Fruit fly (Drosophila melanogaster) whole organism: ENCODE measurements around the gene CG42588.
A peak's percentile ranks its signal among the peaks of the same experiment; 100 is the strongest.

Experiments used
- CG8478 ChIP-seq: fragments of >200 bp; optimal IDR thresholded peaks from 2 replicates; lab custom pipeline; 2018; ENCODE audit warnings: inconsistent platforms
- Dll ChIP-seq: fragments of >200 bp; optimal IDR thresholded peaks from 2 replicates; lab custom pipeline; 2017
- EcR ChIP-seq, 2 experiments: fragments of >200 bp; optimal IDR thresholded peaks; 2 replicates each; lab custom pipeline; 2017; ENCODE audit warnings: missing biosample characterization in 2 of 2, missing genetic modification characterization in 2 of 2, missing genetic modification reagents in 2 of 2
- pan ChIP-seq: fragments of >200 bp; optimal IDR thresholded peaks from 2 replicates; lab custom pipeline; 2017
- psq ChIP-seq: fragments of >200 bp; optimal IDR thresholded peaks from 2 replicates; lab custom pipeline; 2017
- usp ChIP-seq: fragments of >200 bp; optimal IDR thresholded peaks from 2 replicates; lab custom pipeline; 2017; ENCODE audit warnings: missing biosample characterization, missing genetic modification characterization, mixed read lengths

The CG42588 gene

DNA sequence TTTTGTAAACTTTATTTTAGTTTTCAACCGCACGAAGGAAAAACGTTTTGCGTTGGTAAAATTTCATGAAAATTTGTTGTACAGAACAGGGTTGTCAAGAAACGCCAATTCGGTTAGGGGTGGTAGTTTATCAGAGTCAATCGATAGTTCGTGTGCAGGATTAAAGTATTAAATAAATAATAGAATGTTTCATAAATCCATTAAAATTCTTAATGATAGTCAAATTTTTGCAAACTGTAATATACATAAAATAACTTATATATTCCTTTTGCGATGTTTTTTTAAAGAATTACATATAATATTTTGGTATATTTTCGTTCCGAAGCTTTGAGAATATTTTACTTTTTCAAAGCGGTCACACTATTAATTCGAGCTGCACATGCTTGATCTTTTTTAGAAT lies at the start of gene CG42588, which contains the start of gene Sf3a2:
Gene CG42588 (plus strand): TSS at position 348 of the 400 bp plus-strand sequence.
Gene Sf3a2 (minus strand): TSS at position 113 of the 400 bp plus-strand sequence.
- no peak for TF ChIP-seq CG8478

DNA sequence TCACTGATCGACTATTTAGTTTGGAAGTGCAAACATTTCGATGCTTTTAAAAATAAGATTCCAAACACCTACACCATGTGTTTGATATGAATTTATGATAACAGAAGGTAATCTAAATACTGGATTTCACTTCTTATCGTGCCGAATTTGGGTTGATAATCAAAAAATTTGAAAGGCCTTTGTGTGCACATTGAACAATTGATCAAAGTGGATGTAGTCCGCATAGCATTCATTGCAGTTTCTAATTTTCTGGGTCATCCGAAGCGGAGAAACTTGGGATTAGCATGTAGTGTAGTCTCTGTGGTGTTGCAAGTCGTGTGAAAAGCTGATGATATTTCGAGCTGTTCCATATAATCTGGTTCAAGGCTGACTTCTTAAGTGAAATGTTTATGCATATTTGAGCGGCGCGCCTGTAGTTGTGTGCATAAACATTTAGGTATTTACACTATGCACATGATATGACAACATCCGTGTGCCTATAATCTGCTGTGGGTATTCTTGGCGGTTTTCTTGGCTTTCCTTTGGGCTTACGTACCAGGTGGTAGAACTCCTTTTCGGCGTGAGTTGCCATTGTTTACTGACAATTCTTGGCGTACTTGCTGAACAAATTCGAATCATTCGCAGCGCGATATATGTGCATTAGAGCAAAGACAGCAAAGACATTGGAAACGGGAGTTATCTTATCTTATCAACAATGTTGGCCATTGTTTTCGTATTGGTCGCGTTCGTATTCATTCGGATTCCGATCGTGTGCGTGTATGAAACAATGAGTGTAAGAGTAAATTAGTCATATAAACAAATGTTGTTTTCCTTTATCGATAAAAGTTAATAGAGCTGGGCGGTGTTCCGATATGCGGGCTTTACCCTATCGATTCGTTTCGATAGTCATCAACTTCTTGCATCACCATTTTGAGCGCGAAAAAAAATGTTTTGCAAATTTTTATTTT lies 41.0 kb upstream of the CG42588 start, which contains the start of gene Hip1:
Gene Hip1 (minus strand): TSS at position 834 of the 947 bp plus-strand sequence.
- TF ChIP-seq CG8478 = no peak
- no peak for TF ChIP-seq EcR (GFP tag; optimal IDR thresholded peaks at IDR 0.05; lab: Kevin White, UChicago)
- TF ChIP-seq psq = no peak
- TF ChIP-seq Dll (lab: Kevin White, UChicago) = no peak
- no peak for TF ChIP-seq usp (GFP tag; lab: Kevin White, UChicago)
- TF ChIP-seq pan = no peak

dm6 chr3L:12778616-12779015 lies 35.4 kb upstream of the CG42588 start, which contains the start of gene CG32106:
Gene CG32106, minus strand, starts transcription at chr3L:12778716.
- TF ChIP-seq EcR (GFP tag; optimal IDR thresholded peaks at IDR 0.05; lab: Kevin White, UChicago) (no peak), usp (GFP tag; lab: Kevin White, UChicago) (no peak), psq (no peak), Dll (lab: Kevin White, UChicago) (no peak), pan (no peak), CG8478 (no peak)

- TF ChIP-seq CG8478 (no peak), usp (GFP tag; lab: Kevin White, UChicago) (no peak), Dll (lab: Kevin White, UChicago) (no peak), EcR (GFP tag; optimal IDR thresholded peaks at IDR 0.05; lab: Kevin White, UChicago) (no peak), psq (no peak), pan (no peak)
Measured at dm6 chr3L:12780997-12781396, 33.1 kb upstream of the CG42588 start, which contains the start of the genes CG10969 and CG17666. Gene CG10969, minus strand, starts transcription at chr3L:12781097. Gene CG17666, plus strand, starts transcription at chr3L:12781325.

DNA sequence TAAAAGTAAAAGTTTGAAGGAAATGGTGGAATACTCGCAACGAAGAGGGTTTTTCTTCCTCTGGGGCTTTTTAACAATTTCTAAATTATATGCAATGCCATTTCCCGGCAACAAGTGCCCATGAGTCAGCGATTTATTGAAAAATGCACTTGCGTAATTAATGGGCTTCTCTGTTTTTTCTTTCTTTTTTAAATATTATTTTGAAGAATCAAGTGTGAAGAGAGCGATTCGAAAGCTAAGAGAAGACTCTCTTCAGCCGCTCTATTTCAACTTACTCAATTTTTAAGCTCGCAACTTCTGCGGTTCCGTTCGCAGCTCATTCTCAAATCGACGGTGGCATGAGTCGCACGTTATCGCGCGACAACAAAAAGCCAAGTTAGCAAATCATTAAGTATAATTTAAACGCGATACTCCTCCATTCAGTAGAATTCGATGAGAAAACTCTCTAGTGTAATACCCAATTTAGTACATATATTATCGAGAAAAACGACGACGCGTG lies 24.1 kb upstream of the CG42588 start, which contains the start of gene CG42709:
Gene CG42709 (plus strand): TSS at position 318 of the 499 bp plus-strand sequence.
- no peak for TF ChIP-seq pan
- no peak for TF ChIP-seq Dll (lab: Kevin White, UChicago)
- TF ChIP-seq CG8478 = no peak
- TF ChIP-seq usp (GFP tag; lab: Kevin White, UChicago) = no peak
- no peak for TF ChIP-seq psq
- TF ChIP-seq EcR (GFP tag; optimal IDR thresholded peaks at IDR 0.05; lab: Kevin White, UChicago) = no peak

dm6 chr3L:12790783-12791678 lies 23.0 kb upstream of the CG42588 start:
- TF ChIP-seq CG8478 (no peak), psq (no peak), pan (no peak), usp (GFP tag; lab: Kevin White, UChicago) (no peak), Dll (lab: Kevin White, UChicago) (no peak), EcR (GFP tag; optimal IDR thresholded peaks at IDR 0.05; lab: Kevin White, UChicago) (no peak)

DNA sequence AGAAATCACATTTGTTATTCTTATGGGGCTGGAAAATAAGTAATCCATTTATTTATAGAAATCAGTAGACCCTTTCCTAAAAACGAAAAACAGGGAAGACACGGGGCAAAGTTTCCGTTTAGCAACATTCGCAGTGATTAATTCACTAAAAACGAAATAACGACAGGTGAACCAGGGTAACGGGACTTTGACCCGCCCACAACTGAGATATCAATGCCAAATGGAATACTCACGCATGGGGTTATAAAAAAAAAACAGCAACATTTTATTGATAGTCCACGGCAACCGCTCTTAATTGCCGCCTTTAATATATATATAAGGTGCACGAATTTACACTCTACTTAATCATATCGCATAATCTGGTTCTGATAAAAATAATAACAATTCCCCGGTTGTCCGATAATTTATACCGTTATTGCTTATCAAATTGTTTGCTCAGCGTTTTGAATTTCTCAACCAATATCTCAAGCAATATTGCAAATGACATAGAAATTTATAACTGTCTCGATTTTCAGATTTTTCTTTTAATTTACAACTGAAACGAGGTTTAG lies 22.3 kb upstream of the CG42588 start:
- TF ChIP-seq Dll (lab: Kevin White, UChicago) (no peak), psq (no peak), usp (GFP tag; lab: Kevin White, UChicago) (no peak), CG8478 (no peak), pan (no peak), EcR (GFP tag; optimal IDR thresholded peaks at IDR 0.05; lab: Kevin White, UChicago) (no peak)

- TF ChIP-seq usp (GFP tag; lab: Kevin White, UChicago) (no peak), CG8478 (no peak)
Measured at dm6 chr3L:12792933-12793448, 21.1 kb upstream of the CG42588 start.

dm6 chr3L:12794532-12794931 lies 19.5 kb upstream of the CG42588 start:
- TF ChIP-seq CG8478 = peak; percentile 47
- TF ChIP-seq psq = no peak
- no peak for TF ChIP-seq pan
- TF ChIP-seq EcR (GFP tag; optimal IDR thresholded peaks at IDR 0.05; lab: Kevin White, UChicago) = no peak

dm6 chr3L:12796077-12796641 lies 17.9 kb upstream of the CG42588 start:
- TF ChIP-seq pan (no peak), psq (no peak), EcR (GFP tag; optimal IDR thresholded peaks at IDR 0.05; lab: Kevin White, UChicago) (no peak), usp (GFP tag; lab: Kevin White, UChicago) (no peak), CG8478 (no peak), Dll (lab: Kevin White, UChicago) (no peak)

DNA sequence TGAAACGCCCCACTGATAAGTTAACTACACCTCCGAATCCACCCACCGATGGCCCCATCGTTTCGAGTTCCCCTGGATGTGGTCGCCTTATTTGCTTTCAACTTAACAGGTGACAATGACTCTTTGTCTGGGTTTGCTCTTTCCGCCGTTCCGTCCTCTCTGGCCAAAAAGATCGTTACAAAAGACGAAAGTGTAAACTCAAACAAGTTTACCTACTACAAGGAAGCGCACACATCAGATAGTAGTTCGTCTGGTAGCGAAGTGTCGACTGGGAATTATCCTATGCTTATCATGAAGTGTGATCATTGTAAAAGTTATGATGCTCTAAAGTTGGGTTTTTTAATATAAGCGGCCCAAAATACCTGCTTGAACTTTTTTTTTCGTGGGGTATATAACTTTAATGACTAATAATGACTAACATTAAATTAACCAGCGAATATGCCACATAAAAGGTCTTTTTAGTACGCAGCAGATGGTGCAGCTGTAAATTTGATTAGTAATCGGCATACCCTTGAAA lies 15.2 kb upstream of the CG42588 start:
- TF ChIP-seq EcR (GFP tag; optimal IDR thresholded peaks at IDR 0.05; lab: Kevin White, UChicago) = peak in 1 of 2 experiments; percentile 20
- no peak for TF ChIP-seq CG8478
- TF ChIP-seq usp (GFP tag; lab: Kevin White, UChicago) = no peak
